Fruit fly (Drosophila melanogaster): ENCODE measurements around the gene CG17841.
A peak's percentile ranks its signal among the peaks of the same experiment; 100 is the strongest.

CG17841 gene

DNA sequence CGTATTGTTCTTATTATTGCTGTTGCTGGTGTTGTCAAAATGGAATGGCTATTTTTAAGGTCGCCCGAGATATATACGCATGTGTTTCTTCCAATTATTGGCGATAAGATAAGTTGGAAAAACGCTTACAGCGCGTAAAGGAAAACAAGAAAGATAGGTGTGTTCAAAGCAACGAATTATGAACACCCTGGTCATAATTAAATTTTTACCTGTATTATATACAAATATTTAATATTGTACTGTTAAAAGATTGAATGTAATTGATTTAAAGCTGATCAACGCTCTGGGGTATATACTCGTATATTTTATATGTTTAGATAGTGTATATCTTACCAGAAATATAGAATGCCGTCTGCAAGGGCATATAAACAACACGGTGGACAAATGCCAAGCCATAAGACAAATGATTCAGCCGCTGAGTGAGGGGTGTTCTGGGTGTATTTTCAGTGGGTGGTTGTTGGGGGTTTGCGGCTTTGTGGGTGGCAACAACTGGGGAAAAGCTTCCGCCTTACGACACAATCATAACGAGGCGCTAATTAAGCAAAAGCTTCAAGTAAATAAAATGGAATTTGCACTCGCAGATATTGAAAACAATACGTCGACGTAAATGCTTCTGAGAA is 29.8 kb downstream of the CG17841 start:
- peak; percentile 53 for TF ChIP-seq noc (tag; optimal IDR thresholded peaks at IDR 0.05)

dm6 chrX:10398959-10399358 is 31.1 kb downstream of the CG17841 start:
- no peak for TF ChIP-seq noc (tag; optimal IDR thresholded peaks at IDR 0.05)

DNA sequence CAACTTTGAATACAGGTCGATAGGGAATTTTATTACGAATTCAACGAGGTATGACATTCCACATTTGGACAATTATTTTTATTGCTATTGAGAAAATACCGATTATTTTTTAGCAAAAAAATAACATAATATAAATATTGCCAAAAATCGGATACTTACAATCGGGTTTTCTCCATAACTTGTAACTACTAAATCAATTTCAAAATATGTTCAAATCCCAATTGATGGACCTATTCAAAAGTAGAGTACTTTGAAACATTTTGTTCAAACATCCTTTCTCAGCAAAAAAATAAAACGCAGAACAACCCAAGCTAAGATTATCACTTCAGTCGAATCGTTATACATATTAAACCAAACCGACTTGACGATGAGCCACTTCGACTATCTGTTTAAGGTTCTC is 49.3 kb downstream of the CG17841 start, which contains the start of gene RabX2:
TSS of gene RabX2 (plus strand) at position 301 of the 400 bp plus-strand sequence.
- TF ChIP-seq noc (tag; optimal IDR thresholded peaks at IDR 0.05) = no peak

DNA sequence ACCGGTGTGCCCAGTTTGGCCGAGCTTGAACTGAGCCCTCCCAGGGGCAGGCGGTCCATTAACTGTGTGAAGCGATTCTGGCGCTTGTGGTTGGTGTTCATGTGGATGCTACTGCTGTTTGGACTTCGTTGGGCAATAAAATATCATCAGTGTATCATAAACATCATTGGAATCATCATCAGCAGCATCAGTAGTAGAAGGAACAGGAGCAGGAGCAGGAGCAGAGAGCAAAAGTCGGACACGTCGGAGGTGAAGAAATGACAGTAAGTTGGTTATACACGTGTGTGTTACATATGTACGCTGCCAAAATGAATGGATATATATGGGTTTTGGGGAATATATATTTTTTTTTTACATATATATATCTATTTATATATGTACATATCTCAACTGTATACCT is 64.9 kb downstream of the CG17841 start, which contains the start of gene CG12640:
TSS of gene CG12640 (minus strand) at position 101 of the 400 bp plus-strand sequence.
- no peak for TF ChIP-seq noc (tag; optimal IDR thresholded peaks at IDR 0.05)
